Worm (Caenorhabditis elegans) whole organism, L4 larva: ENCODE measurements around the gene cca-1.

ENCODE experiments used
- nhr-25 ChIP-seq: sonication (generic microtip); optimal IDR thresholded peaks from 2 replicates; lab custom pipeline; 2017; ENCODE audit warnings: missing genetic modification characterization, mild to moderate bottlenecking, missing compliant biosample characterization, antibody characterized with exemption, moderate library complexity, borderline replicate concordance; ENCODE audit not compliant: insufficient read depth
- sdz-12 ChIP-seq: fragments of 200-800 bp; sonication (Bioruptor generic); optimal IDR thresholded peaks from 2 replicates; lab custom pipeline; 2018; ENCODE audit warnings: mild to moderate bottlenecking, missing genetic modification characterization, missing compliant biosample characterization

ce11 chrX:7866493-7866892, 9.3 kb downstream of the cca-1 start:
- TF ChIP-seq nhr-25 (tag; lab: Kevin White, UChicago) (no peak), sdz-12 (GFP tag; lab: Kevin White, UChicago) (no peak)
